Worm (Caenorhabditis elegans) whole organism, mixed stage, embryonic: ENCODE results near the gene nep-16.

ENCODE experiments used
- M03D4.4 ChIP-seq: sonication (generic microtip); optimal IDR thresholded peaks from 2 replicates; lab custom pipeline; 2017; ENCODE audit warnings: mild to moderate bottlenecking, missing genetic modification characterization, missing compliant biosample characterization
- blmp-1 ChIP-seq: fragments of 150-350 bp; optimal IDR thresholded peaks from 2 replicates; lab custom pipeline; 2014; ENCODE audit warnings: missing biosample characterization, missing genetic modification characterization
- ceh-43 ChIP-seq: fragments of 200-800 bp; sonication (Bioruptor generic); optimal IDR thresholded peaks from 2 replicates; lab custom pipeline; 2018; ENCODE audit warnings: mild to moderate bottlenecking, missing genetic modification characterization, moderate library complexity, missing compliant biosample characterization
- ces-1 ChIP-seq: fragments of 150-350 bp; optimal IDR thresholded peaks from 2 replicates; lab custom pipeline; 2014; ENCODE audit warnings: missing biosample characterization, missing genetic modification reagents, missing genetic modification characterization
- elt-3 ChIP-seq: fragments of 150-350 bp; optimal IDR thresholded peaks from 2 replicates; lab custom pipeline; 2014; ENCODE audit warnings: missing biosample characterization, missing genetic modification characterization
- ham-2 ChIP-seq: fragments of 200-800 bp; sonication (Bioruptor generic); optimal IDR thresholded peaks from 2 replicates; lab custom pipeline; 2018; ENCODE audit warnings: mild to moderate bottlenecking, missing genetic modification characterization, missing compliant biosample characterization
- mep-1 ChIP-seq: fragments of 150-350 bp; optimal IDR thresholded peaks from 2 replicates; lab custom pipeline; 2017; ENCODE audit warnings: missing biosample characterization, missing genetic modification reagents, missing genetic modification characterization, inconsistent platforms
- nhr-12 ChIP-seq: fragments of 150-350 bp; optimal IDR thresholded peaks from 2 replicates; lab custom pipeline; 2014; ENCODE audit warnings: missing biosample characterization, missing genetic modification characterization
- nhr-28 ChIP-seq: fragments of 150-350 bp; optimal IDR thresholded peaks from 2 replicates; lab custom pipeline; 2014; ENCODE audit warnings: missing biosample characterization, missing genetic modification characterization
- pha-4 ChIP-seq: fragments of 150-350 bp; optimal IDR thresholded peaks from 2 replicates; lab custom pipeline; 2018; ENCODE audit warnings: missing biosample characterization, missing genetic modification reagents, missing genetic modification characterization
- sem-2 ChIP-seq: fragments of 200-800 bp; sonication (Bioruptor generic); optimal IDR thresholded peaks from 2 replicates; lab custom pipeline; 2018; ENCODE audit warnings: mild to moderate bottlenecking, missing genetic modification characterization, missing compliant biosample characterization
- snpc-4 ChIP-seq: fragments of 150-350 bp; optimal IDR thresholded peaks from 2 replicates; lab custom pipeline; 2014; ENCODE audit warnings: missing biosample characterization, missing genetic modification characterization
- unc-62 ChIP-seq: fragments of 150-350 bp; optimal IDR thresholded peaks from 2 replicates; lab custom pipeline; 2014; ENCODE audit warnings: missing biosample characterization, missing genetic modification reagents, missing genetic modification characterization
- ztf-11 ChIP-seq: fragments of 150-350 bp; optimal IDR thresholded peaks from 2 replicates; lab custom pipeline; 2014; ENCODE audit warnings: missing biosample characterization, missing genetic modification characterization

DNA sequence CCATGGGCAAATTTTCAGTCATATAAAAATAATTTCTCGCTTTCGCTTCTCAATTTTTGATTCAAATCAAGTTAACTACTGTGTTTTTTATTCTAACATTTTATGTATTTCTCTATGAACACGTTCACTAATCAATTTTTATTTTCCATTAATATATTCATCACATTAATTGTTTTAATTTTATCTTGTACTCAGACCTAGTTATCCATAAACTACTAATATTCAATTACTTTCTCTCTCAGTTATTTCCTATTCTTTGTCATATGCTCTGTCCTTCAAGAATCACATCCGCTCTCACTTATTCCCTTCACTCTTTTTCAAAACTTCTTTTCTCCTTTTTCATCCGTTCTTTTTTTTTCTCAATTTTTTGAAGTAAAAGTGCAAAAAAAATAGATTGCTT is 54.7 kb downstream of the nep-16 start:
- TF ChIP-seq elt-3 (tag; lab: Kevin White, UChicago) = no peak
- no peak for TF ChIP-seq ztf-11 (tag; lab: Kevin White, UChicago)
- no peak for TF ChIP-seq blmp-1 (tag; lab: Kevin White, UChicago)
- no peak for TF ChIP-seq sem-2
- TF ChIP-seq snpc-4 (tag; lab: Kevin White, UChicago) = no peak
- TF ChIP-seq ces-1 = peak; percentile 62
- TF ChIP-seq unc-62 (GFP tag; lab: Kevin White, UChicago) = no peak
- TF ChIP-seq M03D4.4 (tag; lab: Kevin White, UChicago) = no peak
- no peak for TF ChIP-seq mep-1
- TF ChIP-seq nhr-12 (tag; lab: Kevin White, UChicago) = no peak
- no peak for TF ChIP-seq pha-4 (tag; lab: Kevin White, UChicago)
- no peak for TF ChIP-seq ham-2 (GFP tag; lab: Kevin White, UChicago)
- no peak for TF ChIP-seq nhr-28 (tag; lab: Kevin White, UChicago)
- no peak for TF ChIP-seq ceh-43 (GFP tag; lab: Kevin White, UChicago)
